Worm (Caenorhabditis elegans) whole organism, early embryonic: ENCODE results near the gene cyp-14A1.

Source experiments
- B0310.2 ChIP-seq: sonication (generic microtip); optimal IDR thresholded peaks from 2 replicates; lab custom pipeline; 2016; ENCODE audit warnings: mild to moderate bottlenecking, missing genetic modification characterization, missing compliant biosample characterization
- F13C5.2 ChIP-seq: sonication (generic microtip); optimal IDR thresholded peaks from 2 replicates; lab custom pipeline; 2017; ENCODE audit warnings: mild to moderate bottlenecking, missing genetic modification characterization, inconsistent platforms, missing compliant biosample characterization
- aly-1 ChIP-seq: sonication (generic microtip); optimal IDR thresholded peaks from 2 replicates; lab custom pipeline; 2016; ENCODE audit warnings: missing genetic modification characterization, missing compliant biosample characterization
- ama-1 ChIP-seq: fragments of 150-350 bp; optimal IDR thresholded peaks from 2 replicates; lab custom pipeline; 2014
- ceh-13 ChIP-seq: fragments of 200-800 bp; sonication (Bioruptor generic); optimal IDR thresholded peaks from 2 replicates; lab custom pipeline; 2018; ENCODE audit warnings: mild to moderate bottlenecking, missing genetic modification characterization, missing compliant biosample characterization
- ceh-36 ChIP-seq: sonication (generic microtip); optimal IDR thresholded peaks from 2 replicates; lab custom pipeline; 2016; ENCODE audit warnings: missing genetic modification characterization, inconsistent platforms, missing compliant biosample characterization
- hmbx-1 ChIP-seq: sonication (generic microtip); optimal IDR thresholded peaks from 2 replicates; lab custom pipeline; 2016; ENCODE audit warnings: mild to moderate bottlenecking, missing genetic modification characterization, missing compliant biosample characterization
- hmg-4 ChIP-seq: fragments of 200-800 bp; sonication (Bioruptor generic); optimal IDR thresholded peaks from 2 replicates; lab custom pipeline; 2018; ENCODE audit warnings: mild to moderate bottlenecking, missing genetic modification characterization, missing compliant biosample characterization
- hnd-1 ChIP-seq: sonication (generic microtip); optimal IDR thresholded peaks from 2 replicates; lab custom pipeline; 2016; ENCODE audit warnings: missing genetic modification characterization, missing compliant biosample characterization
- tbx-11 ChIP-seq: fragments of 200-800 bp; sonication (Bioruptor generic); IDR thresholded peaks from 2 replicates; pipeline ENCODE4 v1.3.6; 2022; ENCODE audit warnings: missing genetic modification characterization, missing compliant biosample characterization

DNA sequence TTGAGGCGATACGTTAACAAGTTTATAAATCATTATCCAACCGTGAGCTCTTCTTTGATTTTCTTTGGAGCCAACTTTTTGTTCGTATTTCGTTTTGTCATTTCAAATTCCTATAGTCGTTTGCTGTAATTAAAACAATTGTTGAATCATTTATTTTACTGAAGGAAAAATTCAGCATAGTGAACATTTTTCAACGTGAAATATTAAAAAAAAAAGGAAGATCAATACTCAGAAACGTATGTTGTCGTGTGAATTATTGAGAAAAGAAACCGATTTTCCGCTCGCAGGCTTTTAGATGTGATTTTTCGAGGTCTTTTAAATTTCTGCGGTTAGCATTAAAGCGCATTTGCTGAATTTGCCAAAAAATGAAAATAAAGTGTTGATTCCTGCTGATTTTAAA lies 11.7 kb upstream of the cyp-14A1 start, which contains the start of gene phf-33:
- TF ChIP-seq ama-1 (no peak), B0310.2 (tag; lab: Kevin White, UChicago) (no peak), ceh-36 (tag; lab: Kevin White, UChicago) (no peak), ceh-13 (no peak), aly-1 (tag; lab: Kevin White, UChicago) (no peak), hmbx-1 (tag; lab: Kevin White, UChicago) (no peak), F13C5.2 (tag; lab: Kevin White, UChicago) (no peak), hmg-4 (GFP tag; lab: Kevin White, UChicago) (no peak), hnd-1 (tag; lab: Kevin White, UChicago) (no peak), tbx-11 (GFP tag; lab: Robert Waterston, UW) (no peak)
